Fruit fly (Drosophila melanogaster) whole organism, prepupa: Measurements from ENCODE around the gene CG3347.

ENCODE experiments used
- CG11902 ChIP-seq: fragments of 200-800 bp; sonication (Bioruptor generic); optimal IDR thresholded peaks from 3 replicates; lab custom pipeline; 2016; ENCODE audit warnings: missing biosample characterization, missing genetic modification characterization
- CG31627 ChIP-seq: fragments of 200-800 bp; sonication (Bioruptor generic); optimal IDR thresholded peaks from 3 replicates; lab custom pipeline; 2016; ENCODE audit warnings: missing biosample characterization, missing genetic modification characterization
- Gug ChIP-seq: fragments of 200-800 bp; sonication (Bioruptor generic); IDR thresholded peaks from 2 replicates; pipeline ENCODE4 v1.3.6; 2022; ENCODE audit warnings: missing biosample characterization, missing genetic modification characterization
- Hr39 ChIP-seq: fragments of 200-800 bp; sonication (Bioruptor generic); optimal IDR thresholded peaks from 2 replicates; lab custom pipeline; 2016; ENCODE audit warnings: missing biosample characterization, missing genetic modification characterization
- achi ChIP-seq: fragments of 200-800 bp; sonication (Bioruptor generic); optimal IDR thresholded peaks from 3 replicates; lab custom pipeline; 2016; ENCODE audit warnings: missing biosample characterization, missing genetic modification characterization
- lz ChIP-seq: fragments of 200-800 bp; sonication (Bioruptor generic); optimal IDR thresholded peaks from 3 replicates; lab custom pipeline; 2016; ENCODE audit warnings: missing biosample characterization, missing genetic modification characterization
- vri ChIP-seq: fragments of 200-800 bp; sonication (Bioruptor generic); optimal IDR thresholded peaks from 3 replicates; lab custom pipeline; 2016; ENCODE audit warnings: missing biosample characterization, mild to moderate bottlenecking, missing genetic modification characterization

dm6 chr2L:3301058-3301457 is 31.8 kb downstream of the CG3347 start:
- TF ChIP-seq vri (no peak), achi (GFP tag; lab: Kevin White, UChicago) (no peak), lz (GFP tag; lab: Kevin White, UChicago) (no peak), Gug (GFP tag; lab: Robert Waterston, UW) (no peak), CG11902 (GFP tag; lab: Kevin White, UChicago) (no peak), CG31627 (GFP tag; lab: Kevin White, UChicago) (no peak), Hr39 (GFP tag; lab: Kevin White, UChicago) (no peak)
